Fruit fly (Drosophila melanogaster) whole organism, embryonic: ENCODE data around the gene Cyp310a1.

Source experiments
- Atf-2 ChIP-seq: fragments of 200-800 bp; sonication (Bioruptor generic); optimal IDR thresholded peaks from 2 replicates; lab custom pipeline; 2016; ENCODE audit warnings: missing biosample characterization, missing genetic modification characterization
- CG10209 ChIP-seq: fragments of 200-800 bp; sonication (Bioruptor generic); optimal IDR thresholded peaks from 3 replicates; lab custom pipeline; 2017; ENCODE audit warnings: missing biosample characterization, mild to moderate bottlenecking, missing genetic modification characterization, missing genetic modification reagents
- CG11085 ChIP-seq: fragments of 200-800 bp; sonication (Bioruptor generic); IDR thresholded peaks from 2 replicates; pipeline ENCODE4 v1.3.6; 2022; ENCODE audit warnings: missing biosample characterization, missing genetic modification characterization
- CG11456 ChIP-seq: fragments of 200-800 bp; sonication (Bioruptor generic); IDR thresholded peaks from 3 replicates; pipeline ENCODE4 v1.3.6; 2022; ENCODE audit warnings: missing biosample characterization, missing genetic modification characterization
- CG12942 ChIP-seq: fragments of 200-800 bp; sonication (Bioruptor generic); optimal IDR thresholded peaks from 3 replicates; lab custom pipeline; 2016; ENCODE audit warnings: missing biosample characterization, missing genetic modification characterization
- CG13123 ChIP-seq: fragments of 200-800 bp; sonication (Bioruptor generic); optimal IDR thresholded peaks from 2 replicates; lab custom pipeline; 2016; ENCODE audit warnings: missing biosample characterization, missing genetic modification characterization
- CG14050 ChIP-seq: fragments of 200-800 bp; sonication (Bioruptor generic); IDR thresholded peaks from 3 replicates; pipeline ENCODE4 v1.3.6; 2022; ENCODE audit warnings: missing biosample characterization, missing genetic modification characterization
- CG1647 ChIP-seq: fragments of 200-800 bp; sonication (Bioruptor generic); optimal IDR thresholded peaks from 3 replicates; lab custom pipeline; 2016; ENCODE audit warnings: missing biosample characterization, missing genetic modification characterization
- CG16813 ChIP-seq: fragments of 200-800 bp; sonication (Bioruptor generic); IDR thresholded peaks from 3 replicates; pipeline ENCODE4 v1.3.6; 2022; ENCODE audit warnings: missing biosample characterization, missing genetic modification characterization; ENCODE audit not compliant: partially characterized antibody
- CG16863 ChIP-seq: fragments of 200-800 bp; sonication (Bioruptor generic); optimal IDR thresholded peaks from 3 replicates; lab custom pipeline; 2016; ENCODE audit warnings: missing biosample characterization, missing genetic modification characterization
- CG18764 ChIP-seq: fragments of 200-800 bp; sonication (Bioruptor generic); optimal IDR thresholded peaks from 3 replicates; lab custom pipeline; 2016; ENCODE audit warnings: missing biosample characterization, missing genetic modification characterization
- CG3726 ChIP-seq: fragments of 200-800 bp; sonication (Bioruptor generic); IDR thresholded peaks from 3 replicates; pipeline ENCODE4, ENCODE4 v1.3.6; 2022; ENCODE audit warnings: missing biosample characterization, missing genetic modification characterization
- CG8478 ChIP-seq: fragments of >200 bp; optimal IDR thresholded peaks from 2 replicates; lab custom pipeline; 2018
- Drgx ChIP-seq: fragments of 200-800 bp; sonication (Bioruptor generic); IDR thresholded peaks from 2 replicates; pipeline ENCODE4 v1.3.6; 2022; ENCODE audit warnings: missing biosample characterization, missing genetic modification characterization
- Elba2 ChIP-seq: fragments of 200-800 bp; sonication (Bioruptor generic); optimal IDR thresholded peaks from 3 replicates; lab custom pipeline; 2016; ENCODE audit warnings: missing biosample characterization, missing genetic modification characterization
- Ets65A ChIP-seq: fragments of 200-800 bp; sonication (Bioruptor generic); peaks from one replicate; lab custom pipeline; 2016; ENCODE audit warnings: missing biosample characterization, missing genetic modification characterization
- Meics ChIP-seq: fragments of 200-800 bp; sonication (Bioruptor generic); optimal IDR thresholded peaks from 2 replicates; lab custom pipeline; 2017; ENCODE audit warnings: missing biosample characterization, mild to moderate bottlenecking, missing genetic modification characterization
- Mes4 ChIP-seq: fragments of 200-800 bp; sonication (Bioruptor generic); optimal IDR thresholded peaks from 2 replicates; lab custom pipeline; 2016; ENCODE audit warnings: missing biosample characterization, missing genetic modification characterization
- Neu2 ChIP-seq: fragments of 200-800 bp; sonication (Bioruptor generic); optimal IDR thresholded peaks from 3 replicates; lab custom pipeline; 2016; ENCODE audit warnings: missing biosample characterization, missing genetic modification characterization, borderline replicate concordance
- Optix ChIP-seq: fragments of 200-800 bp; sonication (Bioruptor generic); IDR thresholded peaks from 3 replicates; pipeline ENCODE4 v1.3.6; 2022; ENCODE audit warnings: missing biosample characterization, missing genetic modification characterization
- Poxn ChIP-seq: fragments of 200-800 bp; sonication (Bioruptor generic); IDR thresholded peaks from 2 replicates; pipeline ENCODE4 v1.3.6; 2022; ENCODE audit warnings: missing biosample characterization, missing genetic modification characterization
- Six4 ChIP-seq: fragments of 200-800 bp; sonication (Bioruptor generic); optimal IDR thresholded peaks from 2 replicates; lab custom pipeline; 2016; ENCODE audit warnings: missing biosample characterization, missing genetic modification characterization
- bbx ChIP-seq: fragments of 200-800 bp; sonication (Bioruptor generic); IDR thresholded peaks from 2 replicates; pipeline ENCODE4 v1.3.6; 2022; ENCODE audit warnings: missing biosample characterization, missing genetic modification characterization; ENCODE audit not compliant: partially characterized antibody
- bsh ChIP-seq, 2 experiments: fragments of 200-800 bp; sonication (Bioruptor generic); optimal IDR thresholded peaks; 2 replicates each; lab custom pipeline; 2017 to 2018; ENCODE audit warnings: mild to moderate bottlenecking in 2 of 2, missing biosample characterization in 2 of 2, missing genetic modification characterization in 2 of 2, moderate library complexity in 1 of 2
- cato ChIP-seq: fragments of 200-800 bp; sonication (Bioruptor generic); optimal IDR thresholded peaks from 2 replicates; lab custom pipeline; 2016; ENCODE audit warnings: missing biosample characterization, missing genetic modification characterization, borderline replicate concordance
- chinmo ChIP-seq: fragments of 200-800 bp; sonication (Bioruptor generic); IDR thresholded peaks from 4 replicates; pipeline ENCODE4 v1.3.6; 2022; ENCODE audit warnings: missing biosample characterization, missing genetic modification characterization; ENCODE audit not compliant: partially characterized antibody
- corto ChIP-seq: fragments of 200-800 bp; sonication (Bioruptor generic); optimal IDR thresholded peaks from 2 replicates; lab custom pipeline; 2016; ENCODE audit warnings: missing biosample characterization, mild to moderate bottlenecking, missing genetic modification characterization, moderate library complexity
- crp ChIP-seq, 2 experiments: fragments of 200-800 bp; sonication (Bioruptor generic); optimal IDR thresholded peaks; 2 replicates in 1 of 2; 3 replicates in 1 of 2; lab custom pipeline; 2017; ENCODE audit warnings: missing biosample characterization in 2 of 2, missing genetic modification characterization in 2 of 2, mild to moderate bottlenecking in 1 of 2, moderate library complexity in 1 of 2
- gem ChIP-seq: fragments of 200-800 bp; sonication (Bioruptor generic); optimal IDR thresholded peaks from 2 replicates; lab custom pipeline; 2019; ENCODE audit warnings: missing biosample characterization, mild to moderate bottlenecking, missing genetic modification characterization, moderate library complexity
- kay ChIP-seq: fragments of 200-800 bp; sonication (Bioruptor generic); optimal IDR thresholded peaks from 2 replicates; lab custom pipeline; 2016; ENCODE audit warnings: missing biosample characterization, missing genetic modification characterization
- klu ChIP-seq: fragments of 200-800 bp; sonication (Bioruptor generic); IDR thresholded peaks from 2 replicates; pipeline ENCODE4 v1.3.6; 2022; ENCODE audit warnings: missing biosample characterization, missing genetic modification characterization
- lab ChIP-seq: fragments of 200-800 bp; sonication (Bioruptor generic); optimal IDR thresholded peaks from 3 replicates; lab custom pipeline; 2017; ENCODE audit warnings: missing biosample characterization, missing genetic modification characterization, mild to moderate bottlenecking, moderate library complexity, missing genetic modification reagents
- lbe ChIP-seq: fragments of 200-800 bp; sonication (Bioruptor generic); optimal IDR thresholded peaks from 2 replicates; lab custom pipeline; 2016; ENCODE audit warnings: missing biosample characterization, mild to moderate bottlenecking, missing genetic modification characterization
- nerfin-1 ChIP-seq: fragments of 200-800 bp; sonication (Bioruptor generic); optimal IDR thresholded peaks from 3 replicates; lab custom pipeline; 2019; ENCODE audit warnings: missing biosample characterization, mild to moderate bottlenecking, missing genetic modification characterization, moderate library complexity
- nerfin-2 ChIP-seq: fragments of 200-800 bp; sonication (Bioruptor generic); IDR thresholded peaks from 2 replicates; pipeline ENCODE4 v1.3.6; 2022; ENCODE audit warnings: missing biosample characterization, missing genetic modification characterization; ENCODE audit not compliant: partially characterized antibody
- nmo ChIP-seq: fragments of 200-800 bp; sonication (Bioruptor generic); optimal IDR thresholded peaks from 2 replicates; lab custom pipeline; 2018; ENCODE audit warnings: missing biosample characterization, mild to moderate bottlenecking, missing genetic modification characterization, moderate library complexity
- nom ChIP-seq: fragments of 200-800 bp; sonication (Bioruptor generic); optimal IDR thresholded peaks from 2 replicates; lab custom pipeline; 2017; ENCODE audit warnings: missing biosample characterization, missing genetic modification characterization, mild to moderate bottlenecking, moderate library complexity, missing genetic modification reagents
- p53 ChIP-seq: fragments of 200-800 bp; sonication (Bioruptor generic); optimal IDR thresholded peaks from 2 replicates; lab custom pipeline; 2016; ENCODE audit warnings: missing biosample characterization, missing genetic modification characterization
- prd ChIP-seq, 3 experiments: fragments of >200 bp in 2 of 3; fragments of 200-800 bp in 1 of 3; sonication (Bioruptor generic) in 1 of 3; optimal IDR thresholded peaks in 2 of 3; IDR thresholded peaks in 1 of 3; 2 replicates in 2 of 3; 3 replicates in 1 of 3; pipeline versions ENCODE4 v1.3.6 to Lab custom; 2017 to 2022; ENCODE audit warnings: missing biosample characterization in 1 of 3, missing genetic modification characterization in 1 of 3
- row ChIP-seq: fragments of 200-800 bp; sonication (Bioruptor generic); IDR thresholded peaks from 3 replicates; pipeline ENCODE4 v1.3.6; 2022; ENCODE audit warnings: missing biosample characterization, missing genetic modification characterization
- sens ChIP-seq: fragments of 200-800 bp; sonication (Bioruptor generic); peaks from one replicate; lab custom pipeline; 2016; ENCODE audit warnings: missing biosample characterization, missing genetic modification characterization
- tll ChIP-seq, 2 experiments: fragments of 200-800 bp in 1 of 2; fragments of >200 bp in 1 of 2; sonication (Bioruptor generic) in 1 of 2; optimal IDR thresholded peaks; 2 replicates each; lab custom pipeline; 2017 to 2019; ENCODE audit warnings: missing biosample characterization in 2 of 2, missing genetic modification characterization in 2 of 2, mild to moderate bottlenecking in 1 of 2, moderate library complexity in 1 of 2
- twi ChIP-seq: fragments of 200-800 bp; optimal IDR thresholded peaks from 2 replicates; lab custom pipeline; 2019; ENCODE audit warnings: missing biosample characterization, mild to moderate bottlenecking, missing genetic modification characterization, moderate library complexity
- vfl ChIP-seq: fragments of 200-800 bp; sonication (Bioruptor generic); optimal IDR thresholded peaks from 2 replicates; lab custom pipeline; 2016; ENCODE audit warnings: missing biosample characterization, missing genetic modification characterization
- vnd ChIP-seq: fragments of 200-800 bp; sonication (Bioruptor generic); IDR thresholded peaks from 3 replicates; pipeline ENCODE4 v1.3.6; 2022; ENCODE audit warnings: missing biosample characterization, missing genetic modification characterization; ENCODE audit not compliant: partially characterized antibody
- yki ChIP-seq: fragments of >200 bp; optimal IDR thresholded peaks from 3 replicates; lab custom pipeline; 2018
- z ChIP-seq: fragments of 200-800 bp; sonication (Bioruptor generic); IDR thresholded peaks from 3 replicates; pipeline ENCODE4 v1.3.6; 2022; ENCODE audit warnings: missing biosample characterization, missing genetic modification characterization

Gene Cyp310a1

dm6 chr2L:18665952-18666606 is 13.3 kb upstream of the Cyp310a1 start (continued):
- TF ChIP-seq CG10209 (GFP tag; lab: Kevin White, UChicago): no peak
- TF ChIP-seq CG11456 (GFP tag; lab: Robert Waterston, UW): peak; percentile 90

dm6 chr2L:18664707-18665550 is 12.1 kb upstream of the Cyp310a1 start:
- TF ChIP-seq corto (GFP tag; lab: Kevin White, UChicago) (peak; percentile 48), nmo (GFP tag; lab: Kevin White, UChicago) (no peak), CG12942 (GFP tag; lab: Kevin White, UChicago) (no peak), cato (GFP tag; lab: Kevin White, UChicago) (no peak), CG18764 (no peak), bsh (GFP tag; optimal IDR thresholded peaks at IDR 0.05; lab: Kevin White, UChicago) (peak; percentile 10 to 58), nom (GFP tag; lab: Kevin White, UChicago) (peak; percentile 78), kay (GFP tag; lab: Kevin White, UChicago) (no peak), klu (GFP tag; lab: Robert Waterston, UW) (no peak), Poxn (GFP tag; lab: Robert Waterston, UW) (no peak), Optix (GFP tag; lab: Robert Waterston, UW) (0 out of 3 replicates have a peak, but pooled peaks have one; percentile 17), CG1647 (GFP tag; lab: Kevin White, UChicago) (no peak), vnd (GFP tag; lab: Robert Waterston, UW) (no peak), vfl (no peak), CG3726 (GFP tag; lab: Robert Waterston, UW) (no peak), Drgx (peak; percentile 27; the same call in 1 of the 2 replicates), chinmo (no peak), twi (tag; lab: Kevin White, UChicago) (peak; percentile 95), Meics (no peak), nerfin-1 (tag; lab: Kevin White, UChicago) (no peak), lbe (peak; percentile 62), yki (no peak), nerfin-2 (GFP tag; lab: Robert Waterston, UW) (no peak), CG13123 (no peak), p53 (GFP tag; lab: Kevin White, UChicago) (no peak), Ets65A (GFP tag; lab: Kevin White, UChicago) (peak; percentile 78), CG8478 (no peak), sens (GFP tag; lab: Kevin White, UChicago) (peak; percentile 63), prd (optimal IDR thresholded peaks at IDR 0.05; lab: Kevin White, UChicago) (no peak), prd (GFP tag; IDR thresholded peaks at IDR 0.05; lab: Robert Waterston, UW) (no peak), Six4 (GFP tag; lab: Kevin White, UChicago) (no peak), bbx (GFP tag; lab: Robert Waterston, UW) (no peak)

- TF ChIP-seq Mes4 (GFP tag; lab: Kevin White, UChicago) (no peak), gem (tag; lab: Kevin White, UChicago) (peak; percentile 3), Drgx (peak; percentile 52), CG14050 (GFP tag; lab: Robert Waterston, UW) (no peak), Elba2 (no peak), Neu2 (GFP tag; lab: Kevin White, UChicago) (no peak), CG16863 (GFP tag; lab: Kevin White, UChicago) (no peak), tll (GFP tag; optimal IDR thresholded peaks at IDR 0.05; lab: Kevin White, UChicago) (no peak), z (GFP tag; lab: Robert Waterston, UW) (0 out of 3 replicates have a peak, but pooled peaks have one; percentile 19), CG16813 (GFP tag; lab: Robert Waterston, UW) (no peak), row (GFP tag; lab: Robert Waterston, UW) (no peak), crp (GFP tag; optimal IDR thresholded peaks at IDR 0.05; lab: Kevin White, UChicago) (no peak), sens (GFP tag; lab: Kevin White, UChicago) (peak; percentile 58), lab (GFP tag; lab: Kevin White, UChicago) (no peak), CG11085 (GFP tag; lab: Robert Waterston, UW) (no peak), Atf-2 (GFP tag; lab: Kevin White, UChicago) (no peak)
Observed at dm6 chr2L:18663395-18663794, 10.6 kb upstream of the Cyp310a1 start.
